Fruit fly (Drosophila melanogaster) whole organism, wandering third instar larva: ENCODE results near the gene CG9512.

Experiments
- Abd-B ChIP-seq: fragments of >200 bp; optimal IDR thresholded peaks from 2 replicates; lab custom pipeline; 2017; ENCODE audit warnings: missing biosample characterization, missing genetic modification characterization
- CG9705 ChIP-seq: fragments of 200-800 bp; sonication (Bioruptor generic); optimal IDR thresholded peaks from 2 replicates; lab custom pipeline; 2018; ENCODE audit warnings: missing biosample characterization, mild to moderate bottlenecking, missing genetic modification characterization
- CrebA ChIP-seq: fragments of 200-800 bp; sonication (Bioruptor generic); optimal IDR thresholded peaks from 2 replicates; lab custom pipeline; 2016; ENCODE audit warnings: missing biosample characterization, mild to moderate bottlenecking, missing genetic modification characterization, borderline replicate concordance
- Dfd ChIP-seq: fragments of >200 bp; optimal IDR thresholded peaks from 2 replicates; lab custom pipeline; 2017; ENCODE audit warnings: missing biosample characterization, missing genetic modification characterization
- Dif ChIP-seq: fragments of 200-275, 200-300 bp; sonication (Bioruptor generic); optimal IDR thresholded peaks from 2 replicates; lab custom pipeline; 2018; ENCODE audit warnings: missing biosample characterization, missing genetic modification characterization; ENCODE audit not compliant: partially characterized antibody
- GATAd ChIP-seq: sonication (Bioruptor generic); optimal IDR thresholded peaks from 2 replicates; lab custom pipeline; 2016; ENCODE audit warnings: missing biosample characterization, missing genetic modification characterization
- HLH106 ChIP-seq: fragments of 200-800 bp; optimal IDR thresholded peaks from 3 replicates; lab custom pipeline; 2019; ENCODE audit warnings: missing biosample characterization, mild to moderate bottlenecking, missing genetic modification characterization, moderate library complexity
- Hnf4 ChIP-seq: fragments of 200-800 bp; sonication (Bioruptor generic); optimal IDR thresholded peaks from 2 replicates; lab custom pipeline; 2016; ENCODE audit warnings: missing biosample characterization, mild to moderate bottlenecking, missing genetic modification characterization
- Hr78 ChIP-seq: fragments of >200 bp; optimal IDR thresholded peaks from 2 replicates; lab custom pipeline; 2017; ENCODE audit warnings: missing biosample characterization, missing genetic modification characterization
- Hr83 ChIP-seq: fragments of 200-300 bp; sonication (Bioruptor generic); optimal IDR thresholded peaks from 2 replicates; lab custom pipeline; 2016; ENCODE audit warnings: missing biosample characterization, mild to moderate bottlenecking, missing genetic modification characterization, moderate library complexity; ENCODE audit not compliant: poor library complexity, severe bottlenecking
- Jra ChIP-seq: sonication (Bioruptor generic); optimal IDR thresholded peaks from 2 replicates; lab custom pipeline; 2016; ENCODE audit warnings: missing biosample characterization, missing genetic modification characterization
- N ChIP-seq: fragments of >200 bp; optimal IDR thresholded peaks from 2 replicates; lab custom pipeline; 2018; ENCODE audit warnings: missing biosample characterization, missing external identifiers, missing genetic modification characterization
- OdsH ChIP-seq: fragments of 200-800 bp; sonication (Bioruptor generic); optimal IDR thresholded peaks from 2 replicates; lab custom pipeline; 2016; ENCODE audit warnings: missing biosample characterization, mild to moderate bottlenecking, missing genetic modification characterization
- Rel ChIP-seq, 2 experiments: fragments of 200-800 bp; sonication (Bioruptor generic) in 1 of 2; optimal IDR thresholded peaks; 2 replicates in 1 of 2; 3 replicates in 1 of 2; lab custom pipeline; 2016 to 2019; ENCODE audit warnings: mild to moderate bottlenecking in 2 of 2, missing biosample characterization in 2 of 2, missing genetic modification characterization in 2 of 2, moderate library complexity in 1 of 2
- Sp1 ChIP-seq: fragments of 200-800 bp; sonication (Bioruptor generic); optimal IDR thresholded peaks from 3 replicates; lab custom pipeline; 2019; ENCODE audit warnings: missing biosample characterization, mild to moderate bottlenecking, missing genetic modification characterization, moderate library complexity
- br ChIP-seq: fragments of 200-800 bp; sonication (Bioruptor generic); optimal IDR thresholded peaks from 2 replicates; lab custom pipeline; 2016; ENCODE audit warnings: missing biosample characterization, missing genetic modification characterization
- brk ChIP-seq: fragments of 200-800 bp; sonication (Bioruptor generic); optimal IDR thresholded peaks from 2 replicates; lab custom pipeline; 2016; ENCODE audit warnings: missing biosample characterization, mild to moderate bottlenecking, missing genetic modification characterization
- dl ChIP-seq, 2 experiments: fragments of 175-275, 200-275 bp in 1 of 2; fragments of 200-275 bp in 1 of 2; sonication (Bioruptor generic); optimal IDR thresholded peaks; lab custom pipeline; 2018; ENCODE audit warnings: mild to moderate bottlenecking in 2 of 2, missing biosample characterization in 2 of 2, missing genetic modification characterization in 2 of 2, moderate library complexity in 2 of 2; ENCODE audit not compliant: partially characterized antibody in 2 of 2, insufficient read depth in 1 of 2
- dsf ChIP-seq: sonication (Bioruptor generic); optimal IDR thresholded peaks from 2 replicates; lab custom pipeline; 2016; ENCODE audit warnings: missing biosample characterization, missing genetic modification characterization, borderline replicate concordance
- ey ChIP-seq: fragments of 200-800 bp; sonication (Bioruptor generic); optimal IDR thresholded peaks from 2 replicates; lab custom pipeline; 2016; ENCODE audit warnings: missing biosample characterization, missing genetic modification characterization
- foxo ChIP-seq, 2 experiments: fragments of 200-800 bp; sonication (Bioruptor generic); optimal IDR thresholded peaks; 2 replicates in 1 of 2; 3 replicates in 1 of 2; lab custom pipeline; 2016 to 2017; ENCODE audit warnings: missing biosample characterization in 2 of 2, missing genetic modification characterization in 2 of 2
- fru ChIP-seq: fragments of 200-800 bp; sonication (Bioruptor generic); optimal IDR thresholded peaks from 3 replicates; lab custom pipeline; 2016; ENCODE audit warnings: missing biosample characterization, mild to moderate bottlenecking, missing genetic modification characterization
- h ChIP-seq: fragments of 200-800 bp; sonication (Bioruptor generic); optimal IDR thresholded peaks from 3 replicates; lab custom pipeline; 2016; ENCODE audit warnings: missing biosample characterization, mild to moderate bottlenecking, missing genetic modification characterization
- lola ChIP-seq: fragments of >200 bp; optimal IDR thresholded peaks from 2 replicates; lab custom pipeline; 2017; ENCODE audit warnings: missing biosample characterization, missing genetic modification characterization
- psq ChIP-seq: fragments of 200-800 bp; sonication (Bioruptor generic); optimal IDR thresholded peaks from 3 replicates; lab custom pipeline; 2017; ENCODE audit warnings: missing biosample characterization, mild to moderate bottlenecking, missing genetic modification characterization, moderate library complexity
- rgr ChIP-seq: fragments of 200-800 bp; sonication (Bioruptor generic); optimal IDR thresholded peaks from 3 replicates; lab custom pipeline; 2016; ENCODE audit warnings: missing biosample characterization, mild to moderate bottlenecking, missing genetic modification characterization
- sage ChIP-seq: fragments of 200-800 bp; sonication (Bioruptor generic); optimal IDR thresholded peaks from 2 replicates; lab custom pipeline; 2016; ENCODE audit warnings: missing biosample characterization, mild to moderate bottlenecking, missing genetic modification characterization
- sv ChIP-seq: fragments of 200-800 bp; sonication (Bioruptor generic); optimal IDR thresholded peaks from 3 replicates; lab custom pipeline; 2016; ENCODE audit warnings: missing biosample characterization, missing genetic modification characterization
- usp ChIP-seq: fragments of >200 bp; optimal IDR thresholded peaks from 2 replicates; lab custom pipeline; 2017; ENCODE audit warnings: missing biosample characterization, missing genetic modification characterization
- woc ChIP-seq: sonication (Bioruptor generic); optimal IDR thresholded peaks from 2 replicates; lab custom pipeline; 2016; ENCODE audit warnings: missing biosample characterization, mild to moderate bottlenecking, missing genetic modification characterization

The CG9512 gene

DNA sequence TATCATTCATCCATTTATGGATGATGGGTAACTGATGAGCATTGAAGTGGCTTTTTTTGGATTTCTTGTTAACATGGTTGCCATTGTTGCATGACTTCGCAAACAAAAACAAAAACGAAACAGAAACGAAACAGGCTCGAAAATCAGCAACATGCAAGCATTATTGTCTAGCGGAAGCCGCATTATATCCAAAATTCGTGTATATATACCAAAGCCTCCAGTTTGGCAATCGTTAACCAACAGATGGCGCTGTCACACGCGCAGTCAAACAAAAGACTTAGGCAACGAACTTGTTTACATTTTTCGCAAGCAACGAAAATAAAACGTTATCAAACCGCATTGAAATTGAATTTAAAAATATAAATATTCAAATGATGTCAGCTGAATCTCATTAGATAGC is 26.4 kb downstream of the CG9512 start:
- TF ChIP-seq dsf (GFP tag; lab: Kevin White, UChicago) (no peak), h (no peak), N (GFP tag; lab: Kevin White, UChicago) (no peak), CG9705 (no peak), dl (GFP tag; optimal IDR thresholded peaks at IDR 0.05; lab: Kevin White, UChicago; ENCODE audit: insufficient read depth in 1 of 2, partially characterized antibody in 2 of 2) (no peak), Hr78 (no peak), sv (GFP tag; lab: Kevin White, UChicago) (no peak), Hr83 (GFP tag; lab: Kevin White, UChicago) (no peak), usp (GFP tag; lab: Kevin White, UChicago) (no peak), CrebA (GFP tag; lab: Kevin White, UChicago) (no peak), Dfd (no peak), Jra (no peak), foxo (GFP tag; optimal IDR thresholded peaks at IDR 0.05; lab: Kevin White, UChicago) (no peak), fru (GFP tag; lab: Kevin White, UChicago) (no peak), Sp1 (GFP tag; lab: Kevin White, UChicago) (no peak)

DNA sequence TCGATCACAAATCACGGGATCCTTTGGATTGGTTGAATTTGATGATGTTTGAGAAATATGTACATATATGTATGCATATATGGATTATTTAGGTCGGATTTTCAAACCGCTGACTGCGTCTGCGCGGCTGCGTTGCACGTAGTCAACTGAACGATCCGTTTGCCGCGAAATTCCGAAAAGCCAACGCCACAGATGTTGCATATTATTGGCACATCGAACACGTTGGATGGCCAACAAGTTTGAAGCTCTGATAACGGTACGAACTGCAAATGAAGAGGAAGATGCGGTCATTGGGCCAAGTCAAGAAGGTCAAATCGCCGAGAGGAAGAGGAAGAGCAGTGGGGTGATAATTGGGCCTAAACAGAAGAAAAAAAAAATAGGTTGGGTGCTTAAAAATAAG is 34.3 kb downstream of the CG9512 start, which contains the start of gene CG9518:
TSS of gene CG9518 (minus strand) at position 154 of the 400 bp plus-strand sequence.
- no peak for TF ChIP-seq lola (GFP tag; lab: Kevin White, UChicago)
- TF ChIP-seq CG9705: no peak
- TF ChIP-seq usp (GFP tag; lab: Kevin White, UChicago): no peak
- no peak for TF ChIP-seq br (GFP tag; lab: Kevin White, UChicago)
- TF ChIP-seq CrebA (GFP tag; lab: Kevin White, UChicago): no peak
- no peak for TF ChIP-seq rgr (GFP tag; lab: Kevin White, UChicago)
- TF ChIP-seq HLH106 (tag; lab: Kevin White, UChicago): no peak
- no peak for TF ChIP-seq fru (GFP tag; lab: Kevin White, UChicago)

DNA sequence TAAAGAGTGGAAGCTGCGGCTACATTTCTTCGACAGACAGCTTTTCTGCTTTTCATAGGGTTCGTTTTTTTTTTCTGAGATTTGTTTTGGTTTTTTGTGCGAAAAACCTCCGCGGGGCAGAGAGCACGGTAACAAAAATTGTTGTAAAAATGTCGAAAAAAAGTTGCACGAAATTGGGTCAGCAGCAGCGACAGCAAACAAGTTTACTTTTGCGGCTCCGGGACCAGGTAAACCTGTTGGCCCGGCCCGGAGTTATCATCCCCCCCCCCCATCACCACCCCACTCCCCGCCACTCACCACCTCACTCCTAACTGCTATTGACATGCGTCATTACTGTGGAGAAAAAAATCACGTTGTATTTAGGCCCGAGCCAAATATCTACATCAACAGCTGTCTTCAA is 36.9 kb downstream of the CG9512 start:
- no peak for TF ChIP-seq rgr (GFP tag; lab: Kevin White, UChicago)
- no peak for TF ChIP-seq ey (GFP tag; lab: Kevin White, UChicago)
- no peak for TF ChIP-seq woc (GFP tag; lab: Kevin White, UChicago)
- no peak for TF ChIP-seq Rel (GFP tag; optimal IDR thresholded peaks at IDR 0.05; lab: Kevin White, UChicago)
- no peak for TF ChIP-seq Rel (tag; optimal IDR thresholded peaks at IDR 0.05; lab: Kevin White, UChicago)
- no peak for TF ChIP-seq sage (GFP tag; lab: Kevin White, UChicago)
- TF ChIP-seq dsf (GFP tag; lab: Kevin White, UChicago): no peak
- TF ChIP-seq psq (GFP tag; lab: Kevin White, UChicago): no peak
- no peak for TF ChIP-seq CrebA (GFP tag; lab: Kevin White, UChicago)
- no peak for TF ChIP-seq N (GFP tag; lab: Kevin White, UChicago)
- no peak for TF ChIP-seq brk (GFP tag; lab: Kevin White, UChicago)
- no peak for TF ChIP-seq h
- TF ChIP-seq lola (GFP tag; lab: Kevin White, UChicago): no peak
- no peak for TF ChIP-seq br (GFP tag; lab: Kevin White, UChicago)

DNA sequence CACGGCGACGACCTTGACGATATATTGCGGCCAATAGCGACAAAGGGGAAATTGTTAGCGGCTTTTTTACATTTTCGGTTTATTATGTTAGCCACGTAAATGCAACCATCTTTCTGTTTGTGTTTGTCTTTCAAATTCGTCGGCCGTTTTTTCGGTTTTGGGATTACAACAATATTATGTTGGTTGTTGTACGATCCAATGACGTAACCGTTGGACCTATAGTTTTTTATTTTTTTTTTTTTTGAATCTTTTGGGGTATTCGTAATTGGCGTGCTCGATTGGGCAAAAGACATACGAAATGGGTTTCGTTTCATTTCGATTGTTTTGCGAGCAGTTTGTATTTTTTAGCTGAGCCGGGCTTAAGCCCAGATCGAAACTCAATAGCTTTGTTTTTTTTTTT is 38.4 kb downstream of the CG9512 start:
- TF ChIP-seq Dif (no peak), psq (GFP tag; lab: Kevin White, UChicago) (no peak), Hnf4 (GFP tag; lab: Kevin White, UChicago) (no peak), sv (GFP tag; lab: Kevin White, UChicago) (no peak), dsf (GFP tag; lab: Kevin White, UChicago) (no peak), Hr78 (no peak), usp (GFP tag; lab: Kevin White, UChicago) (no peak), N (GFP tag; lab: Kevin White, UChicago) (no peak), h (no peak), GATAd (GFP tag; lab: Kevin White, UChicago) (no peak), OdsH (GFP tag; lab: Kevin White, UChicago) (no peak), br (GFP tag; lab: Kevin White, UChicago) (no peak), Abd-B (GFP tag; lab: Kevin White, UChicago) (no peak), fru (GFP tag; lab: Kevin White, UChicago) (no peak), HLH106 (tag; lab: Kevin White, UChicago) (no peak)
